Fruit fly (Drosophila melanogaster): Measurements from ENCODE around the gene TAF1B.

The TAF1B gene

dm6 chr3R:10190084-10190782, 46.2 kb upstream of the TAF1B start, which contains the start of gene Syn (continued):
- TF ChIP-seq CG8388 (GFP tag; optimal IDR thresholded peaks at IDR 0.05), result no peak
- TF ChIP-seq Sox102F (GFP tag; optimal IDR thresholded peaks at IDR 0.05), result peak; percentile 42
- no peak for TF ChIP-seq gce (GFP tag; IDR thresholded peaks at IDR 0.05)
- no peak for TF ChIP-seq Ssrp (tag; optimal IDR thresholded peaks at IDR 0.05)
- TF ChIP-seq Med (GFP tag), result peak; percentile 56
- no peak for TF ChIP-seq CG12219 (GFP tag; optimal IDR thresholded peaks at IDR 0.05)
- TF ChIP-seq CG10366 (GFP tag; IDR thresholded peaks at IDR 0.05), result no peak
- no peak for TF ChIP-seq CG8359 (GFP tag; optimal IDR thresholded peaks at IDR 0.05; ENCODE audit: borderline replicate concordance)
- peak; percentile 28 for TF ChIP-seq lab (GFP tag; optimal IDR thresholded peaks at IDR 0.05)
- TF ChIP-seq CG12391 (tag; optimal IDR thresholded peaks at IDR 0.05), result peak; percentile 23
- no peak for TF ChIP-seq CG15514 (GFP tag; optimal IDR thresholded peaks at IDR 0.05)
- no peak for TF ChIP-seq CG8765 (GFP tag; IDR thresholded peaks at IDR 0.05)
- TF ChIP-seq CG14441 (GFP tag; IDR thresholded peaks at IDR 0.05), result no peak
- TF ChIP-seq CG31441 (GFP tag; IDR thresholded peaks at IDR 0.05), result peak; percentile 17; the same call in 1 of the 2 replicates
- TF ChIP-seq CG17361 (GFP tag; IDR thresholded peaks at IDR 0.05), result peak; percentile 33; the same call in 1 of the 3 replicates
- peak; percentile 24 for TF ChIP-seq CG2712 (tag; optimal IDR thresholded peaks at IDR 0.05)
- TF ChIP-seq CG3407 (GFP tag; optimal IDR thresholded peaks at IDR 0.05), result no peak
- TF ChIP-seq onecut (GFP tag; IDR thresholded peaks at IDR 0.05), result peak; percentile 80
- TF ChIP-seq CG2678 (tag; optimal IDR thresholded peaks at IDR 0.05), result peak; percentile 54
- peak; percentile 90 for TF ChIP-seq ewg (GFP tag; optimal IDR thresholded peaks at IDR 0.05)
- TF ChIP-seq Ets65A (GFP tag), result no peak
- no peak for TF ChIP-seq CG31224 (GFP tag; IDR thresholded peaks at IDR 0.05)
- TF ChIP-seq zf30C (GFP tag; optimal IDR thresholded peaks at IDR 0.05), result peak; percentile 47
- TF ChIP-seq Vsx1 (GFP tag; optimal IDR thresholded peaks at IDR 0.05), result no peak
- peak; percentile 8 for TF ChIP-seq Hmr (GFP tag; optimal IDR thresholded peaks at IDR 0.05)
- no peak for TF ChIP-seq pfk (GFP tag; optimal IDR thresholded peaks at IDR 0.05)
- no peak for TF ChIP-seq E2f1 (GFP tag; IDR thresholded peaks at IDR 0.05)
- TF ChIP-seq BEAF-32 (GFP tag; optimal IDR thresholded peaks at IDR 0.05), result no peak
- no peak for TF ChIP-seq ash1 (GFP tag; optimal IDR thresholded peaks at IDR 0.05)
- TF ChIP-seq Optix (GFP tag; IDR thresholded peaks at IDR 0.05), result no peak
- TF ChIP-seq crp (GFP tag; optimal IDR thresholded peaks at IDR 0.05), result no peak
- TF ChIP-seq Chrac-16 (GFP tag; optimal IDR thresholded peaks at IDR 0.05), result no peak
- TF ChIP-seq row (GFP tag; IDR thresholded peaks at IDR 0.05), result peak; percentile 63
- peak; percentile 31 for TF ChIP-seq grau (tag; optimal IDR thresholded peaks at IDR 0.05)
- TF ChIP-seq odd (GFP tag; optimal IDR thresholded peaks at IDR 0.05), result no peak
- peak; percentile 33 for TF ChIP-seq CG18599 (GFP tag; optimal IDR thresholded peaks at IDR 0.05)
- no peak for TF ChIP-seq h (optimal IDR thresholded peaks at IDR 0.05)
- peak; percentile 6 for TF ChIP-seq cwo (GFP tag; optimal IDR thresholded peaks at IDR 0.05)
- TF ChIP-seq CHES-1-like (GFP tag; optimal IDR thresholded peaks at IDR 0.05), result no peak
- no peak for TF ChIP-seq croc (GFP tag; conservative IDR thresholded peaks at IDR 0.05)
- no peak for TF ChIP-seq CG1603 (tag; optimal IDR thresholded peaks at IDR 0.05)
- peak; percentile 15 for TF ChIP-seq PHDP (tag; optimal IDR thresholded peaks at IDR 0.05)
- no peak for TF ChIP-seq bowl (GFP tag; IDR thresholded peaks at IDR 0.05)
- no peak for TF ChIP-seq Taf1 (GFP tag; IDR thresholded peaks at IDR 0.05)
- TF ChIP-seq CG7556 (GFP tag; optimal IDR thresholded peaks at IDR 0.05), result peak; percentile 56
- no peak for TF ChIP-seq NFAT (GFP tag; IDR thresholded peaks at IDR 0.05)
- TF ChIP-seq Rfx (GFP tag; IDR thresholded peaks at IDR 0.05), result 0 out of 2 replicates have a peak, but pooled peaks have one; percentile 8
- TF ChIP-seq CG10267 (tag; optimal IDR thresholded peaks at IDR 0.05), result peak; percentile 24
- peak; percentile 29 for TF ChIP-seq CG15269 (tag; optimal IDR thresholded peaks at IDR 0.05)
